Worm (Caenorhabditis elegans) whole organism, L4 larva: ENCODE data around the gene clec-214.

Experiments
- ZK546.5 ChIP-seq, 2 experiments: sonication (generic microtip); optimal IDR thresholded peaks; 2 replicates each; lab custom pipeline; 2017; ENCODE audit warnings: missing biosample characterization in 2 of 2, missing genetic modification characterization in 2 of 2
- lir-3 ChIP-seq: sonication (generic microtip); optimal IDR thresholded peaks from 2 replicates; lab custom pipeline; 2016; ENCODE audit warnings: mild to moderate bottlenecking, missing genetic modification characterization, missing compliant biosample characterization
- mep-1 ChIP-seq: fragments of 150-350 bp; sonication (generic microtip); optimal IDR thresholded peaks from 3 replicates; lab custom pipeline; 2014; ENCODE audit warnings: missing biosample characterization, missing genetic modification characterization
- nhr-77 ChIP-seq: fragments of 150-350 bp; optimal IDR thresholded peaks from 2 replicates; lab custom pipeline; 2014; ENCODE audit warnings: missing biosample characterization, missing genetic modification characterization

DNA sequence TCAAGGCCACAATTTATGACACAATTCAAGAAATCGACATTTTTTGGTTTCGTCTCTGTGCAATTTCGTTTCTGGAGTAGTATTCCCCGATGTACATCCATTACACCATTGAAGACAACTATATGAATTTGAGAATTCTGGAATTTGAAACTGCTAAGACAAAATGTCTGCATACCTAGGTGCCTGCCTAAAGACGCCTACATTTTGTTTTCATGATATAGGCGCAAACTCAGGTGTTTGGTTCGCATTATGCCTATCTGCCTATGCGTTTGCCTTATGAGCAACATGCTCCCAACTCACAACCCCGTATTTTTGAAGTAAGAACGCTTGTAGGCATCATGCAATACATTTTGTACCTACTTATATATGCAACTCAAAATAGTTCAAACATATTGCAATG lies 39.2 kb upstream of the clec-214 start, which contains the start of gene F19F10.14:
- TF ChIP-seq nhr-77 (tag; lab: Kevin White, UChicago) (no peak), lir-3 (tag; lab: Kevin White, UChicago) (no peak), mep-1 (tag; lab: Kevin White, UChicago) (no peak), ZK546.5 (tag; optimal IDR thresholded peaks at IDR 0.05; lab: Kevin White, UChicago) (no peak)
